Fruit fly (Drosophila melanogaster) whole organism, embryonic: ENCODE measurements around the gene spn-E.

Source experiments
- BtbVII ChIP-seq: fragments of 200-800 bp; sonication (Bioruptor generic); optimal IDR thresholded peaks from 3 replicates; lab custom pipeline; 2017; ENCODE audit warnings: missing biosample characterization, mild to moderate bottlenecking, missing genetic modification characterization
- CG10274 ChIP-seq: fragments of 200-800 bp; sonication (Bioruptor generic); optimal IDR thresholded peaks from 3 replicates; lab custom pipeline; 2017; ENCODE audit warnings: missing biosample characterization, mild to moderate bottlenecking, missing genetic modification characterization
- CG10366 ChIP-seq: fragments of 200-800 bp; sonication (Bioruptor generic); IDR thresholded peaks from 2 replicates; pipeline ENCODE4 v1.3.6; 2022; ENCODE audit warnings: missing biosample characterization, missing genetic modification characterization
- CG11504 ChIP-seq: fragments of 200-800 bp; sonication (Bioruptor generic); optimal IDR thresholded peaks from 3 replicates; lab custom pipeline; 2019; ENCODE audit warnings: missing biosample characterization, mild to moderate bottlenecking, missing genetic modification characterization, moderate library complexity
- CG11696 ChIP-seq: fragments of 200-800 bp; sonication (Bioruptor generic); IDR thresholded peaks from 2 replicates; pipeline ENCODE4 v1.3.6; 2022; ENCODE audit warnings: missing biosample characterization, missing genetic modification characterization
- CG12942 ChIP-seq: fragments of 200-800 bp; sonication (Bioruptor generic); optimal IDR thresholded peaks from 3 replicates; lab custom pipeline; 2016; ENCODE audit warnings: missing biosample characterization, missing genetic modification characterization
- CG13894 ChIP-seq: fragments of 200-800 bp; sonication (Bioruptor generic); optimal IDR thresholded peaks from 3 replicates; lab custom pipeline; 2018; ENCODE audit warnings: missing biosample characterization, mild to moderate bottlenecking, missing genetic modification characterization, moderate library complexity
- CG14860 ChIP-seq: fragments of 200-800 bp; sonication (Bioruptor generic); IDR thresholded peaks from 3 replicates; pipeline ENCODE4 v1.3.6; 2022; ENCODE audit warnings: missing biosample characterization, missing genetic modification characterization; ENCODE audit not compliant: partially characterized antibody
- CG2712 ChIP-seq: fragments of 200-800 bp; optimal IDR thresholded peaks from 3 replicates; lab custom pipeline; 2019; ENCODE audit warnings: missing biosample characterization, mild to moderate bottlenecking, missing genetic modification characterization, moderate library complexity
- CG30431 ChIP-seq: fragments of 200-800 bp; sonication (Bioruptor generic); optimal IDR thresholded peaks from 2 replicates; lab custom pipeline; 2017; ENCODE audit warnings: missing biosample characterization, missing genetic modification characterization
- CG3065 ChIP-seq: fragments of 200-800 bp; sonication (Bioruptor generic); optimal IDR thresholded peaks from 2 replicates; lab custom pipeline; 2016; ENCODE audit warnings: missing biosample characterization, missing genetic modification characterization
- CG31365 ChIP-seq: fragments of 200-800 bp; sonication (Bioruptor generic); optimal IDR thresholded peaks from 2 replicates; lab custom pipeline; 2018; ENCODE audit warnings: missing biosample characterization, mild to moderate bottlenecking, missing genetic modification characterization
- CG6654 ChIP-seq: fragments of 200-800 bp; sonication (Bioruptor generic); optimal IDR thresholded peaks from 2 replicates; lab custom pipeline; 2017; ENCODE audit warnings: missing biosample characterization, mild to moderate bottlenecking, missing genetic modification characterization
- CG7786 ChIP-seq: fragments of 200-800 bp; sonication (Bioruptor generic); optimal IDR thresholded peaks from 2 replicates; lab custom pipeline; 2016; ENCODE audit warnings: missing biosample characterization, missing genetic modification characterization
- CG7928 ChIP-seq: fragments of 200-800 bp; sonication (Bioruptor generic); optimal IDR thresholded peaks from 2 replicates; lab custom pipeline; 2017; ENCODE audit warnings: missing biosample characterization, mild to moderate bottlenecking, missing genetic modification characterization
- CG8388 ChIP-seq: fragments of 200-800 bp; sonication (Bioruptor generic); optimal IDR thresholded peaks from 2 replicates; lab custom pipeline; 2019; ENCODE audit warnings: missing biosample characterization, mild to moderate bottlenecking, missing genetic modification characterization, moderate library complexity
- CG8924 ChIP-seq: fragments of 200-800 bp; optimal IDR thresholded peaks from 3 replicates; lab custom pipeline; 2019; ENCODE audit warnings: missing biosample characterization, mild to moderate bottlenecking, missing genetic modification characterization, moderate library complexity
- Chrac-16 ChIP-seq: fragments of 200-800 bp; sonication (Bioruptor generic); optimal IDR thresholded peaks from 3 replicates; lab custom pipeline; 2016; ENCODE audit warnings: missing biosample characterization, missing genetic modification characterization
- Fer3 ChIP-seq: fragments of 200-800 bp; sonication (Bioruptor generic); optimal IDR thresholded peaks from 2 replicates; lab custom pipeline; 2018; ENCODE audit warnings: missing biosample characterization, mild to moderate bottlenecking, missing genetic modification characterization, moderate library complexity
- HHEX ChIP-seq: fragments of 200-800 bp; sonication (Bioruptor generic); optimal IDR thresholded peaks from 3 replicates; lab custom pipeline; 2017; ENCODE audit warnings: missing biosample characterization, mild to moderate bottlenecking, missing genetic modification characterization, missing genetic modification reagents
- HLH3B ChIP-seq: fragments of 200-800 bp; sonication (Bioruptor generic); IDR thresholded peaks from 2 replicates; pipeline ENCODE4 v1.3.6; 2022; ENCODE audit warnings: missing biosample characterization, missing genetic modification characterization
- Hmr ChIP-seq: fragments of 200-800 bp; sonication (Bioruptor generic); optimal IDR thresholded peaks from 3 replicates; lab custom pipeline; 2017; ENCODE audit warnings: mild to moderate bottlenecking, missing biosample characterization, missing genetic modification reagents, missing genetic modification characterization
- Hr39 ChIP-seq: fragments of >200 bp; optimal IDR thresholded peaks from 2 replicates; lab custom pipeline; 2017
- Max ChIP-seq: fragments of 200-800 bp; sonication (Bioruptor generic); optimal IDR thresholded peaks from 2 replicates; lab custom pipeline; 2016; ENCODE audit warnings: missing biosample characterization, mild to moderate bottlenecking, missing genetic modification characterization
- Med ChIP-seq: fragments of 200-800 bp; sonication (Bioruptor generic); peaks from one replicate; lab custom pipeline; 2016; ENCODE audit warnings: missing biosample characterization, missing genetic modification characterization, mild to moderate bottlenecking, inconsistent platforms, moderate library complexity
- NFAT ChIP-seq: fragments of 200-800 bp; sonication (Bioruptor generic); IDR thresholded peaks from 2 replicates; pipeline ENCODE4 v1.3.6; 2022; ENCODE audit warnings: missing biosample characterization, missing genetic modification characterization
- Rx ChIP-seq: fragments of 200-800 bp; sonication (Bioruptor generic); IDR thresholded peaks from 2 replicates; pipeline ENCODE4 v1.3.6; 2022; ENCODE audit warnings: missing biosample characterization, missing genetic modification characterization
- Vsx1 ChIP-seq: fragments of 200-800 bp; sonication (Bioruptor generic); optimal IDR thresholded peaks from 2 replicates; lab custom pipeline; 2017; ENCODE audit warnings: missing biosample characterization, mild to moderate bottlenecking, missing genetic modification characterization, missing genetic modification reagents
- ab ChIP-seq: fragments of 200-800 bp; sonication (Bioruptor generic); optimal IDR thresholded peaks from 2 replicates; lab custom pipeline; 2016; ENCODE audit warnings: missing biosample characterization, missing genetic modification characterization
- ase ChIP-seq: fragments of 200-800 bp; sonication (Bioruptor generic); IDR thresholded peaks from 3 replicates; pipeline ENCODE4 v1.3.6; 2022; ENCODE audit warnings: missing biosample characterization, missing genetic modification characterization
- bbx ChIP-seq: fragments of 200-800 bp; sonication (Bioruptor generic); IDR thresholded peaks from 2 replicates; pipeline ENCODE4 v1.3.6; 2022; ENCODE audit warnings: missing biosample characterization, missing genetic modification characterization; ENCODE audit not compliant: partially characterized antibody
- cad ChIP-seq: fragments of >200 bp; optimal IDR thresholded peaks from 2 replicates; lab custom pipeline; 2017; ENCODE audit warnings: missing biosample characterization, missing genetic modification characterization
- caup ChIP-seq: fragments of 200-800 bp; sonication (Bioruptor generic); optimal IDR thresholded peaks from 3 replicates; lab custom pipeline; 2017; ENCODE audit warnings: missing biosample characterization, mild to moderate bottlenecking, missing genetic modification characterization, moderate library complexity; ENCODE audit not compliant: severe bottlenecking
- chif ChIP-seq, 2 experiments: fragments of 200-800 bp; sonication (Bioruptor generic); optimal IDR thresholded peaks; 3 replicates each; lab custom pipeline; 2016; ENCODE audit warnings: missing biosample characterization in 2 of 2, missing genetic modification characterization in 2 of 2
- croc ChIP-seq: fragments of 200-800 bp; sonication (Bioruptor generic); conservative IDR thresholded peaks from 3 replicates; pipeline ENCODE4 v1.3.6; 2022; ENCODE audit warnings: missing biosample characterization, missing genetic modification characterization
- crol ChIP-seq: fragments of 200-800 bp; sonication (Bioruptor generic); IDR thresholded peaks from 2 replicates; pipeline ENCODE4 v1.3.6; 2022; ENCODE audit warnings: missing biosample characterization, missing genetic modification characterization
- ewg ChIP-seq: fragments of 200-800 bp; sonication (Bioruptor generic); optimal IDR thresholded peaks from 3 replicates; lab custom pipeline; 2017; ENCODE audit warnings: mild to moderate bottlenecking, missing biosample characterization, missing genetic modification reagents, missing genetic modification characterization
- ftz-f1 ChIP-seq: fragments of 200-800 bp; sonication (Bioruptor generic); optimal IDR thresholded peaks from 2 replicates; lab custom pipeline; 2016; ENCODE audit warnings: missing biosample characterization, missing genetic modification characterization
- gsb ChIP-seq: fragments of 200-800 bp; sonication (Bioruptor generic); IDR thresholded peaks from 2 replicates; pipeline ENCODE4 v1.3.6; 2022; ENCODE audit warnings: missing biosample characterization, missing genetic modification characterization
- hb ChIP-seq: fragments of 200-800 bp; sonication (Bioruptor generic); IDR thresholded peaks from 3 replicates; pipeline ENCODE4 v1.3.6; 2022; ENCODE audit warnings: missing biosample characterization, missing genetic modification characterization; ENCODE audit not compliant: partially characterized antibody
- jing ChIP-seq: fragments of 200-800 bp; sonication (Bioruptor generic); optimal IDR thresholded peaks from 2 replicates; lab custom pipeline; 2018; ENCODE audit warnings: missing biosample characterization, mild to moderate bottlenecking, missing genetic modification characterization
- kni ChIP-seq: fragments of 200-800 bp; sonication (Bioruptor generic); optimal IDR thresholded peaks from 3 replicates; lab custom pipeline; 2017; ENCODE audit warnings: mild to moderate bottlenecking, missing biosample characterization, missing genetic modification reagents, missing genetic modification characterization
- lilli ChIP-seq: fragments of 200-800 bp; sonication (Bioruptor generic); optimal IDR thresholded peaks from 3 replicates; lab custom pipeline; 2016; ENCODE audit warnings: missing biosample characterization, missing genetic modification characterization
- mirr ChIP-seq: fragments of 200-800 bp; sonication (Bioruptor generic); optimal IDR thresholded peaks from 3 replicates; lab custom pipeline; 2018; ENCODE audit warnings: missing biosample characterization, mild to moderate bottlenecking, missing genetic modification characterization
- row ChIP-seq: fragments of 200-800 bp; sonication (Bioruptor generic); IDR thresholded peaks from 3 replicates; pipeline ENCODE4 v1.3.6; 2022; ENCODE audit warnings: missing biosample characterization, missing genetic modification characterization
- sr ChIP-seq: fragments of 200-800 bp; sonication (Bioruptor generic); IDR thresholded peaks from 3 replicates; pipeline ENCODE4 v1.3.6; 2022; ENCODE audit warnings: missing biosample characterization, missing genetic modification characterization
- vnd ChIP-seq: fragments of 200-800 bp; sonication (Bioruptor generic); IDR thresholded peaks from 3 replicates; pipeline ENCODE4 v1.3.6; 2022; ENCODE audit warnings: missing biosample characterization, missing genetic modification characterization; ENCODE audit not compliant: partially characterized antibody
- yki ChIP-seq: fragments of >200 bp; optimal IDR thresholded peaks from 3 replicates; lab custom pipeline; 2018
- zfh1 ChIP-seq: fragments of 200-800 bp; sonication (Bioruptor generic); IDR thresholded peaks from 3 replicates; pipeline ENCODE4 v1.3.6; 2022; ENCODE audit warnings: missing biosample characterization, missing genetic modification characterization

spn-E gene

DNA sequence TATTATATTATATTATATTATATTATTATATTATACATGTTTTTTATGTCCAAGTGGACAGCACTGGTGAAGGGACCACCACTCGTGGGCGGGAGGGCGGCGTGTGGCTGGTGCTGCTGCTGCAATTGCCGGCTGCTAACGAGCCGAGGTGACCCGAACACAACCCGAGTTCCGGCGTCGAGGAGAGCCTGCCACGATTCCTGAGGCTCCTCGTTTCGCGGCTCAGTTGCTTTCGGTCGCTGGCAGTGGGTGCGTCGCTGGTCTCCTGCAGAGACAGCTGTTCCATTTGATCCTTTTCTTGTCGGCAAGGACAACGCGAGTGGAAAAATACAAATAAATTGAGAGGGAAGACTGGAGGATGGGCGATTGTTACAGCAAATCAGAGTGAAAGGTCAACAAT, 26.9 kb upstream of the spn-E start (continued):
- peak; percentile 11 for TF ChIP-seq CG13894 (tag; lab: Kevin White, UChicago)
- TF ChIP-seq NFAT, result no peak
- TF ChIP-seq cad (GFP tag; lab: Kevin White, UChicago), result no peak

DNA sequence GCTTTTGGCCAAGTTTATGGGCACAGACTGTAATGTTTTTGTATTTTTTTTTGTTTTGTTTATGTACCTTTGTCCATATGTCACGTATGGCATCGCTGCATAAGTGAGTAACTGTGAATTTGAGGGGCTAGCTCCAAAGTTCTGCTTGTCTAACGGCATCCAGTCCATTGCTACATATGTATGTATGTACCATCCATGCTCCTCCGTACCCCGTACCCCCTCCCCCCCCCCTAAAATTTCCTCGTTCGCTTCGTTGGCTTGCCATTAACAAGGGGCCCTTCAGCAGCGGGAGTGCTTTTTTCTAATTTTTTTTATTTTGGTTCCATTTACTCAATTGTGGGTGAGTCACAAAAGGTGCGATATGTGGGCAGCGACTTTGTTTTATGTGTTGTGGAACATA, 23.1 kb upstream of the spn-E start:
- TF ChIP-seq crol (GFP tag; lab: Robert Waterston, UW) (peak; percentile 83), Hr39 (lab: Kevin White, UChicago) (no peak), sr (GFP tag; lab: Robert Waterston, UW) (peak; percentile 71; the same call in 2 of the 3 replicates), kni (GFP tag; lab: Kevin White, UChicago) (peak; percentile 49)

DNA sequence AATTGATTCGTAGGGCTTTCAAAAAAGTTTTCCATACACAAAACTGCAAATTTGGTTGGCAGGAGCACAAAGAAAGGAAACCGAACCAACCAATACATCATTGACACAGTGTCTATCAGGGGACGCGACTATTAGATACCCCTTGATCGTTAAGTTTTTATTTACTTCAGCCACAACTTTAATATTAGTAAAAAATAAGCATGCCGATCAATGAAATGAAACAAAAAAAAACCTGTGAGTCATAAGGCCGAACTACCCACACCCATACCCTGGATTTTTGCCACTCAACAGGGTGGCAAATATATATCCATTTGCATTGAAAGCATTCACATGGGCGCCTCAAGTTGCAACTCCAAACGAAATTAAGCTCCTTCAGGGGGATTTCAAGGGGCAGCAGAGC, 20.9 kb upstream of the spn-E start:
- no peak for TF ChIP-seq CG7786 (GFP tag; lab: Kevin White, UChicago)
- TF ChIP-seq CG31365 (tag; lab: Kevin White, UChicago), result no peak
- no peak for TF ChIP-seq CG8924 (tag; lab: Kevin White, UChicago)
- TF ChIP-seq CG3065 (GFP tag; lab: Kevin White, UChicago), result no peak
- peak; percentile 31; the same call in 1 of the 2 replicates for TF ChIP-seq CG10366 (GFP tag; lab: Robert Waterston, UW)
- peak; percentile 47; the same call in 1 of the 2 replicates for TF ChIP-seq Rx (GFP tag; lab: Robert Waterston, UW)
- TF ChIP-seq BtbVII (GFP tag; lab: Kevin White, UChicago), result no peak
- TF ChIP-seq gsb (GFP tag; lab: Robert Waterston, UW), result no peak
- no peak for TF ChIP-seq CG10274 (GFP tag; lab: Kevin White, UChicago)
- peak; percentile 34 to 39 for TF ChIP-seq chif (GFP tag; optimal IDR thresholded peaks at IDR 0.05; lab: Kevin White, UChicago)
- no peak for TF ChIP-seq CG8388 (GFP tag; lab: Kevin White, UChicago)
- no peak for TF ChIP-seq hb
- TF ChIP-seq CG11696 (GFP tag; lab: Robert Waterston, UW), result no peak
- TF ChIP-seq ftz-f1, result no peak
- no peak for TF ChIP-seq Med (GFP tag; lab: Kevin White, UChicago)
- TF ChIP-seq jing (GFP tag; lab: Kevin White, UChicago), result no peak
- no peak for TF ChIP-seq CG6654
- peak; percentile 28 for TF ChIP-seq lilli (GFP tag; lab: Kevin White, UChicago)
- TF ChIP-seq CG2712 (tag; lab: Kevin White, UChicago), result no peak
- TF ChIP-seq CG30431 (GFP tag; lab: Kevin White, UChicago), result no peak
- TF ChIP-seq yki, result no peak
- TF ChIP-seq Hmr (GFP tag; lab: Kevin White, UChicago), result no peak
- no peak for TF ChIP-seq CG12942 (GFP tag; lab: Kevin White, UChicago)
- peak; percentile 65; the same call in 1 of the 3 replicates for TF ChIP-seq zfh1
- TF ChIP-seq CG14860 (GFP tag; lab: Robert Waterston, UW), result no peak
- no peak for TF ChIP-seq Fer3
- TF ChIP-seq ase, result no peak
- no peak for TF ChIP-seq mirr
- TF ChIP-seq ewg (GFP tag; lab: Kevin White, UChicago), result no peak
- no peak for TF ChIP-seq ab (GFP tag; lab: Kevin White, UChicago)
- no peak for TF ChIP-seq CG7928 (GFP tag; lab: Kevin White, UChicago)
- TF ChIP-seq bbx (GFP tag; lab: Robert Waterston, UW), result no peak
- no peak for TF ChIP-seq HHEX
- TF ChIP-seq Vsx1, result no peak
- TF ChIP-seq Max, result no peak
- TF ChIP-seq row (GFP tag; lab: Robert Waterston, UW), result peak; percentile 46; the same call in 2 of the 3 replicates
- no peak for TF ChIP-seq Chrac-16
- TF ChIP-seq vnd, result no peak
- no peak for TF ChIP-seq croc (GFP tag; lab: Robert Waterston, UW)
- TF ChIP-seq caup (GFP tag; lab: Kevin White, UChicago), result no peak
- TF ChIP-seq HLH3B (GFP tag; lab: Robert Waterston, UW), result no peak
- TF ChIP-seq CG11504 (tag; lab: Kevin White, UChicago), result no peak
